Worm (Caenorhabditis elegans) whole organism, L3 larva: ENCODE results near the gene cyp-25A4.

ENCODE experiments used
- R02D3.7 ChIP-seq: fragments of 150-350 bp; optimal IDR thresholded peaks from 2 replicates; lab custom pipeline; 2014; ENCODE audit warnings: missing biosample characterization, missing genetic modification characterization
- ZK546.5 ChIP-seq: sonication (generic microtip); optimal IDR thresholded peaks from 2 replicates; lab custom pipeline; 2017; ENCODE audit warnings: missing biosample characterization, missing genetic modification characterization
- aly-2 ChIP-seq: fragments of 150-350 bp; optimal IDR thresholded peaks from 2 replicates; lab custom pipeline; 2014; ENCODE audit warnings: missing biosample characterization, missing genetic modification characterization
- ama-1 ChIP-seq: fragments of 150-350 bp; optimal IDR thresholded peaks from 2 replicates; lab custom pipeline; 2018
- ceh-16 ChIP-seq: sonication (generic microtip); optimal IDR thresholded peaks from 2 replicates; lab custom pipeline; 2017; ENCODE audit warnings: missing biosample characterization, missing genetic modification characterization
- ceh-28 ChIP-seq: fragments of 150-350 bp; optimal IDR thresholded peaks from 2 replicates; lab custom pipeline; 2014; ENCODE audit warnings: missing biosample characterization, missing genetic modification reagents, missing genetic modification characterization
- ceh-82 ChIP-seq: fragments of 150-350 bp; optimal IDR thresholded peaks from 2 replicates; lab custom pipeline; 2014; ENCODE audit warnings: missing biosample characterization, missing genetic modification characterization
- ceh-9 ChIP-seq: sonication (generic microtip); optimal IDR thresholded peaks from 2 replicates; lab custom pipeline; 2018; ENCODE audit warnings: missing biosample characterization, missing genetic modification characterization
- daf-12 ChIP-seq: fragments of 150-350 bp; optimal IDR thresholded peaks from 2 replicates; lab custom pipeline; 2014; ENCODE audit warnings: missing biosample characterization, missing genetic modification reagents, missing genetic modification characterization
- egl-27 ChIP-seq: sonication (generic microtip); optimal IDR thresholded peaks from 4 replicates; lab custom pipeline; 2017; ENCODE audit warnings: missing biosample characterization, missing genetic modification reagents, missing genetic modification characterization
- egl-5 ChIP-seq: fragments of 150-350 bp; optimal IDR thresholded peaks from 2 replicates; lab custom pipeline; 2017; ENCODE audit warnings: missing biosample characterization, missing genetic modification reagents, missing genetic modification characterization, inconsistent platforms
- elt-1 ChIP-seq: fragments of 150-350 bp; optimal IDR thresholded peaks from 2 replicates; lab custom pipeline; 2014; ENCODE audit warnings: missing biosample characterization, missing genetic modification characterization
- elt-2 ChIP-seq: sonication (generic microtip); optimal IDR thresholded peaks from 2 replicates; lab custom pipeline; 2016; ENCODE audit warnings: missing genetic modification reagents, mild to moderate bottlenecking, missing genetic modification characterization, missing compliant biosample characterization
- eor-1 ChIP-seq, 2 experiments: fragments of 150-350 bp; optimal IDR thresholded peaks; 2 replicates each; lab custom pipeline; 2014 to 2018; ENCODE audit warnings: missing biosample characterization in 2 of 2, missing genetic modification characterization in 2 of 2
- fkh-10 ChIP-seq: sonication (generic microtip); optimal IDR thresholded peaks from 2 replicates; lab custom pipeline; 2017; ENCODE audit warnings: missing biosample characterization, missing genetic modification reagents, missing genetic modification characterization
- fkh-2 ChIP-seq: fragments of 150-350 bp; optimal IDR thresholded peaks from 2 replicates; lab custom pipeline; 2014; ENCODE audit warnings: missing biosample characterization, missing genetic modification reagents, missing genetic modification characterization
- fos-1 ChIP-seq: fragments of 150-350 bp; optimal IDR thresholded peaks from 2 replicates; lab custom pipeline; 2014; ENCODE audit warnings: missing biosample characterization, missing genetic modification characterization
- hmg-11 ChIP-seq: sonication (generic microtip); optimal IDR thresholded peaks from 2 replicates; lab custom pipeline; 2016; ENCODE audit warnings: missing genetic modification characterization, missing compliant biosample characterization
- jun-1 ChIP-seq: fragments of 150-350 bp; optimal IDR thresholded peaks from 2 replicates; lab custom pipeline; 2014; ENCODE audit warnings: missing biosample characterization, missing genetic modification reagents, missing genetic modification characterization
- lin-15B ChIP-seq: fragments of 150-350 bp; optimal IDR thresholded peaks from 2 replicates; lab custom pipeline; 2014; ENCODE audit warnings: missing biosample characterization, missing genetic modification characterization
- lin-39 ChIP-seq: fragments of 150-350 bp; optimal IDR thresholded peaks from 2 replicates; lab custom pipeline; 2018; ENCODE audit warnings: missing biosample characterization, missing genetic modification reagents, missing genetic modification characterization
- lsy-12 ChIP-seq: sonication (generic microtip); optimal IDR thresholded peaks from 2 replicates; lab custom pipeline; 2016; ENCODE audit warnings: mild to moderate bottlenecking, missing genetic modification characterization, missing compliant biosample characterization
- mdl-1 ChIP-seq: fragments of 150-350 bp; optimal IDR thresholded peaks from 2 replicates; lab custom pipeline; 2014; ENCODE audit warnings: missing biosample characterization, missing genetic modification characterization
- mml-1 ChIP-seq: fragments of 150-350 bp; sonication (generic microtip); optimal IDR thresholded peaks from 3 replicates; lab custom pipeline; 2014; ENCODE audit warnings: missing biosample characterization, missing genetic modification characterization
- nhr-11 ChIP-seq: fragments of 150-350 bp; optimal IDR thresholded peaks from 2 replicates; lab custom pipeline; 2014; ENCODE audit warnings: missing biosample characterization, missing genetic modification characterization
- nhr-12 ChIP-seq: fragments of 150-350 bp; optimal IDR thresholded peaks from 2 replicates; lab custom pipeline; 2014; ENCODE audit warnings: missing biosample characterization, missing genetic modification characterization
- nhr-23 ChIP-seq: fragments of 150-350 bp; optimal IDR thresholded peaks from 2 replicates; lab custom pipeline; 2014; ENCODE audit warnings: missing biosample characterization, missing genetic modification reagents, missing genetic modification characterization
- nhr-25 ChIP-seq: sonication (generic microtip); optimal IDR thresholded peaks from 2 replicates; lab custom pipeline; 2017; ENCODE audit warnings: missing biosample characterization, missing genetic modification characterization
- nhr-28 ChIP-seq: fragments of 150-350 bp; optimal IDR thresholded peaks from 2 replicates; lab custom pipeline; 2014; ENCODE audit warnings: missing biosample characterization, missing genetic modification characterization
- nhr-43 ChIP-seq: sonication (generic microtip); optimal IDR thresholded peaks from 2 replicates; lab custom pipeline; 2016; ENCODE audit warnings: mild to moderate bottlenecking, missing genetic modification characterization, missing compliant biosample characterization; ENCODE audit not compliant: poor library complexity, severe bottlenecking
- nhr-67 ChIP-seq: fragments of 150-350 bp; optimal IDR thresholded peaks from 2 replicates; lab custom pipeline; 2014; ENCODE audit warnings: missing biosample characterization, missing genetic modification characterization
- nhr-76 ChIP-seq: fragments of 150-350 bp; sonication (generic microtip); optimal IDR thresholded peaks from 5 replicates; lab custom pipeline; 2014; ENCODE audit warnings: missing biosample characterization, missing genetic modification characterization
- nhr-77 ChIP-seq: fragments of 150-350 bp; optimal IDR thresholded peaks from 2 replicates; lab custom pipeline; 2014; ENCODE audit warnings: missing biosample characterization, missing genetic modification characterization
- pha-4 ChIP-seq: fragments of 150-350 bp; optimal IDR thresholded peaks from 2 replicates; lab custom pipeline; 2014; ENCODE audit warnings: missing biosample characterization, missing genetic modification reagents, missing genetic modification characterization
- pqm-1 ChIP-seq: fragments of 150-350 bp; optimal IDR thresholded peaks from 2 replicates; lab custom pipeline; 2017; ENCODE audit warnings: missing biosample characterization, missing genetic modification characterization, inconsistent platforms
- sea-2 ChIP-seq: fragments of 150-350 bp; sonication (generic microtip); optimal IDR thresholded peaks from 4 replicates; lab custom pipeline; 2014; ENCODE audit warnings: missing biosample characterization, missing genetic modification reagents, missing genetic modification characterization
- skn-1 ChIP-seq: fragments of 150-350 bp; optimal IDR thresholded peaks from 2 replicates; lab custom pipeline; 2014; ENCODE audit warnings: missing biosample characterization, missing genetic modification characterization
- snpc-4 ChIP-seq: fragments of 150-350 bp; optimal IDR thresholded peaks from 2 replicates; lab custom pipeline; 2014; ENCODE audit warnings: missing biosample characterization, missing genetic modification characterization
- tbx-2 ChIP-seq: sonication (generic microtip); optimal IDR thresholded peaks from 2 replicates; lab custom pipeline; 2016; ENCODE audit warnings: mild to moderate bottlenecking, missing genetic modification characterization, missing compliant biosample characterization
- unc-39 ChIP-seq: sonication (generic microtip); optimal IDR thresholded peaks from 4 replicates; lab custom pipeline; 2017; ENCODE audit warnings: missing biosample characterization, missing genetic modification characterization
- unc-62 ChIP-seq: fragments of 150-350 bp; sonication (generic microtip); optimal IDR thresholded peaks from 4 replicates; lab custom pipeline; 2014; ENCODE audit warnings: missing biosample characterization, missing genetic modification reagents, missing genetic modification characterization
- zag-1 ChIP-seq: fragments of 150-350 bp; optimal IDR thresholded peaks from 2 replicates; lab custom pipeline; 2014; ENCODE audit warnings: missing biosample characterization, missing genetic modification characterization
- ztf-11 ChIP-seq: fragments of 150-350 bp; optimal IDR thresholded peaks from 2 replicates; lab custom pipeline; 2014; ENCODE audit warnings: missing biosample characterization, missing genetic modification characterization
- ztf-4 ChIP-seq: fragments of 150-350 bp; optimal IDR thresholded peaks from 2 replicates; lab custom pipeline; 2014; ENCODE audit warnings: missing biosample characterization, missing genetic modification characterization

Gene cyp-25A4

ce11 chrIII:3869292-3869781 is 17.5 kb upstream of the cyp-25A4 start:
- TF ChIP-seq ceh-82 (tag; lab: Kevin White, UChicago) (peak; percentile 60), nhr-23 (peak; percentile 44), aly-2 (peak; percentile 75), lsy-12 (peak; percentile 17), ceh-16 (tag; lab: Kevin White, UChicago) (no peak), elt-2 (tag; lab: Kevin White, UChicago) (peak; percentile 17), lin-39 (tag; lab: Kevin White, UChicago) (no peak), skn-1 (no peak), ceh-28 (tag; lab: Kevin White, UChicago) (peak; percentile 45), nhr-77 (tag; lab: Kevin White, UChicago) (peak; percentile 74), R02D3.7 (peak; percentile 45), mdl-1 (no peak), nhr-43 (no peak), nhr-67 (tag; lab: Kevin White, UChicago) (no peak), jun-1 (tag; lab: Kevin White, UChicago) (no peak), ztf-4 (tag; lab: Kevin White, UChicago) (no peak), zag-1 (no peak), nhr-25 (tag; lab: Kevin White, UChicago) (peak; percentile 52), fkh-2 (tag; lab: Kevin White, UChicago) (no peak)
- TF ChIP-seq, all 47 proteins: peak for 9

ce11 chrIII:3867937-3868929 is 16.4 kb upstream of the cyp-25A4 start:
- TF ChIP-seq mdl-1 (no peak), nhr-67 (tag; lab: Kevin White, UChicago) (no peak)

- peak; percentile 99 for TF ChIP-seq elt-2 (tag; lab: Kevin White, UChicago)
- TF ChIP-seq nhr-11: peak; percentile 100
- TF ChIP-seq egl-5: peak; percentile 98
- peak; percentile 97 for TF ChIP-seq zag-1
- TF ChIP-seq nhr-77 (tag; lab: Kevin White, UChicago): peak; percentile 97
- TF ChIP-seq daf-12 (tag; lab: Kevin White, UChicago): peak; percentile 98
- TF ChIP-seq nhr-43: peak; percentile 99
- no peak for TF ChIP-seq ceh-9 (tag; lab: Kevin White, UChicago)
- peak; percentile 98 for TF ChIP-seq snpc-4 (tag; lab: Kevin White, UChicago)
- TF ChIP-seq skn-1: peak; percentile 99
- TF ChIP-seq ztf-11: peak; percentile 80
- peak; percentile 99 for TF ChIP-seq pqm-1 (tag; lab: Kevin White, UChicago)
- peak; percentile 100 for TF ChIP-seq pha-4 (tag; lab: Kevin White, UChicago)
- peak; percentile 85 for TF ChIP-seq ZK546.5 (tag; lab: Kevin White, UChicago)
- TF ChIP-seq ama-1 (lab: Kevin White, UChicago): peak; percentile 94
- peak; percentile 98 for TF ChIP-seq elt-1
- TF ChIP-seq fos-1 (tag; lab: Kevin White, UChicago): peak; percentile 100
- TF ChIP-seq eor-1 (tag; optimal IDR thresholded peaks at IDR 0.05; lab: Kevin White, UChicago): peak in 1 of 2 experiments; percentile 21
- peak; percentile 85 for TF ChIP-seq ceh-16 (tag; lab: Kevin White, UChicago)
- peak; percentile 98 for TF ChIP-seq ztf-4 (tag; lab: Kevin White, UChicago)
- peak; percentile 99 for TF ChIP-seq egl-27 (tag; lab: Kevin White, UChicago)
- TF ChIP-seq lin-39 (tag; lab: Kevin White, UChicago): peak; percentile 100
- peak; percentile 65 for TF ChIP-seq unc-39 (tag; lab: Kevin White, UChicago)
- peak; percentile 98 for TF ChIP-seq ceh-28 (tag; lab: Kevin White, UChicago)
- TF ChIP-seq jun-1 (tag; lab: Kevin White, UChicago): peak; percentile 100
- TF ChIP-seq mml-1: no peak
- peak; percentile 100 for TF ChIP-seq aly-2
- peak; percentile 98 for TF ChIP-seq R02D3.7
- TF ChIP-seq lsy-12: peak; percentile 100
- peak; percentile 93 for TF ChIP-seq mdl-1
- TF ChIP-seq nhr-25 (tag; lab: Kevin White, UChicago): peak; percentile 100
- peak; percentile 100 for TF ChIP-seq nhr-23
- peak; percentile 100 for TF ChIP-seq lin-15B (tag; lab: Kevin White, UChicago)
- peak; percentile 99 for TF ChIP-seq nhr-28
- peak; percentile 72 for TF ChIP-seq sea-2
- peak; percentile 96 for TF ChIP-seq nhr-76 (tag; lab: Kevin White, UChicago)
- peak; percentile 99 for TF ChIP-seq tbx-2
- peak; percentile 100 for TF ChIP-seq hmg-11 (tag; lab: Kevin White, UChicago)
- peak; percentile 100 for TF ChIP-seq fkh-10
- peak; percentile 100 for TF ChIP-seq unc-62 (GFP tag; lab: Kevin White, UChicago)
- peak; percentile 76 for TF ChIP-seq nhr-67 (tag; lab: Kevin White, UChicago)
- peak; percentile 43 for TF ChIP-seq nhr-12 (tag; lab: Kevin White, UChicago)
- peak; percentile 90 for TF ChIP-seq fkh-2 (tag; lab: Kevin White, UChicago)
Observed at ce11 chrIII:3867378-3867904, 15.6 kb upstream of the cyp-25A4 start, which contains the start of gene rpl-3. rpl-3 (plus strand) TSS chrIII:3867854.
